Fruit fly (Drosophila melanogaster) Kc167 (cell line): ENCODE results near the gene osk.

Experiments
- Myc ChIP-seq: fragments of >200 bp; optimal IDR thresholded peaks from 2 replicates; lab custom pipeline; 2017; ENCODE audit warnings: missing external identifiers
- Sin3A ChIP-seq: fragments of >200 bp; optimal IDR thresholded peaks from 2 replicates; lab custom pipeline; 2018; ENCODE audit warnings: missing external identifiers
- h ChIP-seq: fragments of >200 bp; optimal IDR thresholded peaks from 3 replicates; lab custom pipeline; 2018; ENCODE audit warnings: missing external identifiers
- insv ChIP-seq: fragments of >200 bp; optimal IDR thresholded peaks from 3 replicates; lab custom pipeline; 2018; ENCODE audit warnings: missing external identifiers
- psq ChIP-seq: fragments of >200 bp; optimal IDR thresholded peaks from 2 replicates; lab custom pipeline; 2017; ENCODE audit warnings: missing external identifiers
- ttk ChIP-seq: sonication (Bioruptor generic); optimal IDR thresholded peaks from 2 replicates; lab custom pipeline; 2017; ENCODE audit warnings: missing external identifiers

The osk gene

DNA sequence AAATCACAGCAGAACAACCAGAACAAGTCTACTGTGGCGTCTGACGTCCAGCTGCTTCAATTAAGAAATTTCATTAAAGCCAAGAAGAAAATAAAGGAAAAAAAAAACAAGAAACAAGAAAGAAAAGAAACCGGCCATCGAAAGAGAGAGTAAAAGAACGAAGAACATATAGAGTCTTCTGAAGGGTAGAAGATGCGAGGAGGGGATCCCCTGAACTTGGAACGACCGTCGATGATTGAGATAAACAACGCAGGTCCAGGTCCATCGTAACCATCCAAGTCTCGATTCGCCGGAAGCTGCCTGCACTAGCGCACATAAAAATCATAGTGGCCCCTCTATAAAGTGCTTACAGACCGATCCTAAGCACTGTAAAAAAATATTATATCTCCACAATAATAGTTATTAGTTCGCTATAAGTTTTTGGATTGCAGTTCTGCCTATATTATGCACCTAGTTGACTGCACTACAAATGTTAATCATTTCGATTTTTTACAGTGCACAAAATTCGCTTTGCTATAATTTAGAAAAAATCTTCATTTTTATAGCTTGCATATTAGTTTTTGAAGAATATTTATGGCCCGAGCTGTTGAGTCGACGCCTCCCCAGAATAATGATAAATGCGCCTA lies 12.2 kb upstream of the osk start:
- no peak for TF ChIP-seq Sin3A
- no peak for TF ChIP-seq ttk (lab: Kevin White, UChicago)
- no peak for TF ChIP-seq insv (lab: Kevin White, UChicago)
- TF ChIP-seq Myc (lab: Kevin White, UChicago), result no peak
- no peak for TF ChIP-seq psq (lab: Kevin White, UChicago)
- TF ChIP-seq h (lab: Kevin White, UChicago), result no peak

DNA sequence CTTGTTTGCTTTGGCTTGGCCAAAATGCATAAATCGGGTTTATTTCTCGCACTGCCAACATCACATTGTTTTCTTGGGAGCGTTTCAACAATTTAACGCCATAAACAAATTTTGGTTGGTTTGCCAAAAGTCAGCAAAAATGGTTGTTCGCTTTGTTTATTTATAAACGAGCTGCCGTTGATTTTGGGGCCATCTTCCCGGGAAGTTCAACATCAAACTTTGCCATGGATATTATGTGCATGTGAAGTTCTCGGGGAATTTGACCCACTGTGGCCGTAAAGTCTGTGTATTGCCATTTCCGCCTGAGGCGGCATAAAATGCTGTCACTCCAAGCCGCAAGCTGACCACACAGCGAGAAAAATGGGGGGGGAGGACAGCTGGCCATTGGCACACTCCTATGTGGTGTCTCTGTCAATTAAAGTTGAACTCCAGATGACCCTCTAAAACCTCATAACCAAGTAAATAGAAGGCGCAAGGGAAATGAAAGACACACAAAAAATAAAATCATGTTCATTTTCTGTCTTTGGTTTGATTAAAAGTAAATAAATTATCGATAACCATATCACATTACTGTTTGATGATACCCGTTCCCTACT lies 11.1 kb upstream of the osk start:
- TF ChIP-seq insv (lab: Kevin White, UChicago) (no peak), ttk (lab: Kevin White, UChicago) (no peak), Myc (lab: Kevin White, UChicago) (no peak), h (lab: Kevin White, UChicago) (no peak), Sin3A (no peak), psq (lab: Kevin White, UChicago) (no peak)

DNA sequence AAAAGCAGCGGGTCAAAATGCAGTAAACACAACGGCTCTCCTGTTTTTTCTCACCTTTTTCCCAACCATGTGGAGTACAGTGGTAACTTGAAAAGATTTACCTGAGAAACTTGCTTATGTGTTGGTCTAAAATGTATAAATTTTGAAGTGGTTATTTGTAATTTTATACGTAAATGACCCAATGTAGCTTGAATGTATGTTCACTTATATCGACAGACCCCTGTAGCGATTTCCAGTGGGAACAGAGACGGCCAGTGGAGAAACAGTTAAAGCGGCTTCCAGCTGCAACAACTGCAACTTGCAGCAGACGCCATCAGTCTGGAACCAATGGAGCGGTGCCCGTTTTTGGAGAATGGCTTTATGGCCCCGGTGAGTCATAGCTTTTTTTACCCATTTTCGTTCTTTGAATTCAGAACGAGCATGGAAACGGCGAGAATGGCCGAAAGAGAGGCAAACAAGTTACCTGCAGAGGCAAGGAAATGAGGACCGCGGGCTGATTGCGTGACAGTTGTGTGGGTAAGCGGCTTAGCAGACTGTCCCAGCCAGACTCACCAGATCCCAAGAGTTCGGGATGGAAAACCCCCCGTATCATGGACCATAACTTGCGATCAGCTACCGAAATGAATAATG lies 8.9 kb upstream of the osk start:
- no peak for TF ChIP-seq ttk (lab: Kevin White, UChicago)
- no peak for TF ChIP-seq h (lab: Kevin White, UChicago)
- TF ChIP-seq Myc (lab: Kevin White, UChicago), result no peak
- TF ChIP-seq insv (lab: Kevin White, UChicago), result no peak
- TF ChIP-seq psq (lab: Kevin White, UChicago), result no peak
- no peak for TF ChIP-seq Sin3A

dm6 chr3R:8926554-8926951 lies 8.4 kb upstream of the osk start:
- TF ChIP-seq psq (lab: Kevin White, UChicago) (no peak), ttk (lab: Kevin White, UChicago) (no peak), insv (lab: Kevin White, UChicago) (no peak), Myc (lab: Kevin White, UChicago) (no peak), Sin3A (no peak), h (lab: Kevin White, UChicago) (no peak)

DNA sequence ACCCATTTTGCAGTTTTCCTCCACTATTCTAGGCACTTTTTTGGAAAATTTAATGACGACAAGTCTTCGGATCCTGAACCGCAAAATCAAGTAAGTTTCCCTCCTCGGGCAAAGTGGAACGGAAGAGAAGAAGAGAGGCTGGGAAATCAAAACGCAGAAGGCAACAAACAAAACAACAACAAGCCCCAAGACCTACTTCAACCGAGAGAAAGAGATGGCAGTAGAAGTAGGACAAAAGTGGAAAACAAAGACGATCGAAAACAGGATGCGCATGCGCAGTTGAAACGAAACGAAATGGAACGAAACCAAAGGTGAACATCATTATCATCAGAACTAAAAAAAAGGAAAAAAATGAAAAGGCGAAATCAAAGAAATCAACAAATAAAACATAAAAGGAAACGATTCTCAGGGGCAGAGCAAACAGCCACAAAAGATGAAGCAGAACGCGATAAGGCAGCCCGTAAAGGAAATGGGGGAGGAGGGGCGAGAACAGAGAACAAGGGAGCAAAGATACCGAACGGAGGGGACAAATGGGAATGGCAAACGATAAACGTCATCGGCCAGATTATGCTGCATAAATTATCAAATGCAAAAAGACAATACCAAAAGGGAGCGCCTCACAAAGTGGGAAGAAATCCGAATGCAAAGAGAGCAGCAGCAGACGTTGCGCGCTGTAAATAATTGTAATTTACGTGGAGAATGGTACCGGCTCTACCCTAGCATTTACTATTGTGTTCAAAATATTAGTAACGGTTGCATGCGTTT lies 7.7 kb upstream of the osk start:
- TF ChIP-seq insv (lab: Kevin White, UChicago), result no peak
- TF ChIP-seq Sin3A, result no peak
- TF ChIP-seq psq (lab: Kevin White, UChicago), result no peak
- no peak for TF ChIP-seq Myc (lab: Kevin White, UChicago)
- no peak for TF ChIP-seq h (lab: Kevin White, UChicago)
- TF ChIP-seq ttk (lab: Kevin White, UChicago), result no peak

DNA sequence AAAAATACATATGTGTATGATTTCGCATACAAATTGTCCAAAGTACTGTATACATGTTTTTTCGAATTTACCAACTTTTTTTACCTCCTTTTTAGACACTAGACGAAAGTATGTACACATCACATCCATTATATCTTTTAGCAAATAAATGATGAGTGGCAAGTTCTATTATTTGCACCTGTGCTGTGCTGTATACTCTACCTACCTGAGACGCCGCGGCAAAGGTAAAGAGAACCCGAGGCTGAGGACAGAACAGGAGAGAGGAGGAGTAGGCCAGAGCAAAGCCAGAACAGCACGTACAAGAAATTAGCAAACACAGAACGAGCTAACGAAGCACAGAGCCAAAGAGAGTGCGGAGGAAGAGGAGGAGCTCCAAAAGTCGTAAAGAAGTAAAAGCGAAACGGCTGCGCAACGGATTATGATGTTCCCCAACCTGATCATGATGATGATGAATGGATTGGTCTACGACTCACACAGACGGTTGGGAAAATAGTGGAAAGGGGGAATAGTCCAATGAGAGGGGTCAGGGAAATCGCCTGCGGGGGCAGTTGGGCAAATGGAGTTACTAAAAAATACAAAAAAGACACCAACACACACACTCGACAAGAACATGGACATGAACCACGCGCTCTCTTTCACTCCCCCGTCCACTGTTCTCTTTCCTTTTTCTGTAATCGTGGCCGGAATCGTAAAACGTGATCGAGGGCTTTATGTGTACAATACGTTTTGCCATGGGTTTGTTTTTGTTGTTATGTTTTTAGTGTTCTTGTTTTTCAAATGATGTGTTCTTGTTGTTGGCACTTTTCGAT lies 6.9 kb upstream of the osk start:
- TF ChIP-seq insv (lab: Kevin White, UChicago) (no peak), Myc (lab: Kevin White, UChicago) (no peak), psq (lab: Kevin White, UChicago) (no peak), ttk (lab: Kevin White, UChicago) (no peak), Sin3A (no peak), h (lab: Kevin White, UChicago) (no peak)

DNA sequence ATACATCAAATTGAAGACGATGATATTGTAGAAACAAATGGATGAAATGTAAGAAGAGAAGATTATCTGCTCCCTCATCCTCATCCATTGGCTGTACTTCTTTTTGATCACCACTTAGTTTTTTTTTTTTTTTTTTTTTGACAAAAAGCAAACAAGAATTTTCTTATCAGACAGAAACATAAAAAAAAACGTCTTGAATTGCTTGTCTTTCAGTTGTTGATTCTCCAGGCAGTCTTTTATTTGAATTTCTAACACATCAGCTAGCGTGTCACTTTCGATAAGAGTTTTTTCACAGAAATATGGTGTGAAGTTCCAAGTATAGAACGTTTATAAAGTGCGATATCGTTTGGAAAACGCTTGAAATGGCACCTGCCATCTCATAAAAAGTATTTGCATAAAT lies 5.2 kb upstream of the osk start:
- no peak for TF ChIP-seq ttk (lab: Kevin White, UChicago)

dm6 chr3R:8930165-8931063 lies 4.5 kb upstream of the osk start:
- no peak for TF ChIP-seq insv (lab: Kevin White, UChicago)
- TF ChIP-seq Myc (lab: Kevin White, UChicago), result no peak
- TF ChIP-seq psq (lab: Kevin White, UChicago), result no peak
- no peak for TF ChIP-seq Sin3A
- TF ChIP-seq h (lab: Kevin White, UChicago), result no peak
- TF ChIP-seq ttk (lab: Kevin White, UChicago), result no peak

DNA sequence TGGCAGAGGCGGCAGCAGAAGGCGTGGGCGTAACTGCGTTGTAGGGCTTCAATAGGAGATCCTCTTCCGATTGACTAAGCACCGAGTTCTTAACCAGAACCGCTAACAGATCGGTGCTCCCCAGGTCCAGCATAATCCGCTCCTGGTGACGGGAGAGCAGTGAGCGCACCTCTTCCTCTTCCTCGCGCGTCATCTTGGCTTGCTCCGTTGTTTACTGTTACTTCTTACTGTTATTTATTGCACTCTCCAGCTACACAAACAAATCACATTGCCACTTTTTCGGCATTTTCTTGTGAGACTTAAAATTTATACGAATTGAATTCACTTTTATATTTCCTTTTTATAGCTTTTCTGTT lies 3.9 kb upstream of the osk start:
- TF ChIP-seq ttk (lab: Kevin White, UChicago), result no peak
- TF ChIP-seq h (lab: Kevin White, UChicago), result no peak
- TF ChIP-seq Sin3A, result no peak
- TF ChIP-seq Myc (lab: Kevin White, UChicago), result no peak
- no peak for TF ChIP-seq psq (lab: Kevin White, UChicago)
- no peak for TF ChIP-seq insv (lab: Kevin White, UChicago)

- TF ChIP-seq insv (lab: Kevin White, UChicago) (no peak), Myc (lab: Kevin White, UChicago) (no peak), ttk (lab: Kevin White, UChicago) (no peak), Sin3A (no peak), psq (lab: Kevin White, UChicago) (no peak), h (lab: Kevin White, UChicago) (no peak)
Measured at dm6 chr3R:8931777-8932345, 3.1 kb upstream of the osk start, which contains the start of gene pyd. Gene pyd (minus strand): TSS chr3R:8931896.
